Worm (Caenorhabditis elegans) whole organism, early embryonic: ENCODE measurements around the gene W08E12.7.

Experiments
- B0310.2 ChIP-seq: sonication (generic microtip); optimal IDR thresholded peaks from 2 replicates; lab custom pipeline; 2016; ENCODE audit warnings: mild to moderate bottlenecking, missing genetic modification characterization, missing compliant biosample characterization
- F13C5.2 ChIP-seq: sonication (generic microtip); optimal IDR thresholded peaks from 2 replicates; lab custom pipeline; 2017; ENCODE audit warnings: mild to moderate bottlenecking, missing genetic modification characterization, inconsistent platforms, missing compliant biosample characterization
- ama-1 ChIP-seq: fragments of 150-350 bp; optimal IDR thresholded peaks from 2 replicates; lab custom pipeline; 2014
- ceh-13 ChIP-seq: fragments of 200-800 bp; sonication (Bioruptor generic); optimal IDR thresholded peaks from 2 replicates; lab custom pipeline; 2018; ENCODE audit warnings: mild to moderate bottlenecking, missing genetic modification characterization, missing compliant biosample characterization
- ceh-36 ChIP-seq: sonication (generic microtip); optimal IDR thresholded peaks from 2 replicates; lab custom pipeline; 2016; ENCODE audit warnings: missing genetic modification characterization, inconsistent platforms, missing compliant biosample characterization
- flt-1 ChIP-seq: fragments of 200-800 bp; sonication (Bioruptor generic); IDR thresholded peaks from 2 replicates; pipeline ENCODE4 v1.3.6; 2022; ENCODE audit warnings: missing genetic modification characterization, missing compliant biosample characterization
- hmg-4 ChIP-seq: fragments of 200-800 bp; sonication (Bioruptor generic); optimal IDR thresholded peaks from 2 replicates; lab custom pipeline; 2018; ENCODE audit warnings: mild to moderate bottlenecking, missing genetic modification characterization, missing compliant biosample characterization
- pes-1 ChIP-seq: fragments of 200-800 bp; sonication (Bioruptor generic); IDR thresholded peaks from 2 replicates; pipeline ENCODE4 v1.3.6; 2022; ENCODE audit warnings: missing genetic modification reagents, missing genetic modification characterization, missing compliant biosample characterization
- scrt-1 ChIP-seq: fragments of 200-800 bp; sonication (Bioruptor generic); IDR thresholded peaks from 2 replicates; pipeline ENCODE4 v1.3.6; 2022; ENCODE audit warnings: missing genetic modification characterization, missing compliant biosample characterization
- tbx-11 ChIP-seq: fragments of 200-800 bp; sonication (Bioruptor generic); IDR thresholded peaks from 2 replicates; pipeline ENCODE4 v1.3.6; 2022; ENCODE audit warnings: missing genetic modification characterization, missing compliant biosample characterization
- tra-4 ChIP-seq: sonication (generic microtip); optimal IDR thresholded peaks from 2 replicates; lab custom pipeline; 2017; ENCODE audit warnings: missing genetic modification characterization, missing compliant biosample characterization

- TF ChIP-seq F13C5.2 (tag; lab: Kevin White, UChicago) (no peak), ama-1 (lab: Kevin White, UChicago) (no peak), ceh-13 (no peak), tbx-11 (no peak), tra-4 (tag; lab: Kevin White, UChicago) (no peak), flt-1 (GFP tag; lab: Robert Waterston, UW) (no peak), hmg-4 (no peak), scrt-1 (GFP tag; lab: Robert Waterston, UW) (no peak), pes-1 (GFP tag; lab: Robert Waterston, UW) (no peak), ceh-36 (tag; lab: Kevin White, UChicago) (no peak), B0310.2 (tag; lab: Kevin White, UChicago) (no peak)
Observed at ce11 chrIV:3345484-3345883, 50.5 kb downstream of the W08E12.7 start.
